Worm (Caenorhabditis elegans) whole organism, L3 larva: ENCODE measurements around the gene srsx-37.

ENCODE experiments used
- aly-2 ChIP-seq: fragments of 150-350 bp; optimal IDR thresholded peaks from 2 replicates; lab custom pipeline; 2014; ENCODE audit warnings: missing biosample characterization, missing genetic modification characterization
- ama-1 ChIP-seq: fragments of 150-350 bp; optimal IDR thresholded peaks from 2 replicates; lab custom pipeline; 2018
- ceh-9 ChIP-seq: sonication (generic microtip); optimal IDR thresholded peaks from 2 replicates; lab custom pipeline; 2018; ENCODE audit warnings: missing biosample characterization, missing genetic modification characterization
- egl-27 ChIP-seq: sonication (generic microtip); optimal IDR thresholded peaks from 4 replicates; lab custom pipeline; 2017; ENCODE audit warnings: missing biosample characterization, missing genetic modification reagents, missing genetic modification characterization
- elt-1 ChIP-seq: fragments of 150-350 bp; optimal IDR thresholded peaks from 2 replicates; lab custom pipeline; 2014; ENCODE audit warnings: missing biosample characterization, missing genetic modification characterization
- jun-1 ChIP-seq: fragments of 150-350 bp; optimal IDR thresholded peaks from 2 replicates; lab custom pipeline; 2014; ENCODE audit warnings: missing biosample characterization, missing genetic modification reagents, missing genetic modification characterization
- lin-39 ChIP-seq: fragments of 150-350 bp; optimal IDR thresholded peaks from 2 replicates; lab custom pipeline; 2018; ENCODE audit warnings: missing biosample characterization, missing genetic modification reagents, missing genetic modification characterization
- nhr-11 ChIP-seq: fragments of 150-350 bp; optimal IDR thresholded peaks from 2 replicates; lab custom pipeline; 2014; ENCODE audit warnings: missing biosample characterization, missing genetic modification characterization
- nhr-23 ChIP-seq: fragments of 150-350 bp; optimal IDR thresholded peaks from 2 replicates; lab custom pipeline; 2014; ENCODE audit warnings: missing biosample characterization, missing genetic modification reagents, missing genetic modification characterization
- nhr-28 ChIP-seq: fragments of 150-350 bp; optimal IDR thresholded peaks from 2 replicates; lab custom pipeline; 2014; ENCODE audit warnings: missing biosample characterization, missing genetic modification characterization
- pha-4 ChIP-seq: fragments of 150-350 bp; optimal IDR thresholded peaks from 2 replicates; lab custom pipeline; 2014; ENCODE audit warnings: missing biosample characterization, missing genetic modification reagents, missing genetic modification characterization
- unc-62 ChIP-seq: fragments of 150-350 bp; sonication (generic microtip); optimal IDR thresholded peaks from 4 replicates; lab custom pipeline; 2014; ENCODE audit warnings: missing biosample characterization, missing genetic modification reagents, missing genetic modification characterization
- zag-1 ChIP-seq: fragments of 150-350 bp; optimal IDR thresholded peaks from 2 replicates; lab custom pipeline; 2014; ENCODE audit warnings: missing biosample characterization, missing genetic modification characterization

ce11 chrV:15230243-15230642, 28.7 kb downstream of the srsx-37 start, which contains the start of gene srw-15:
- TF ChIP-seq nhr-23 (tag; lab: Kevin White, UChicago) (no peak), ceh-9 (no peak), lin-39 (no peak), nhr-11 (no peak), aly-2 (tag; lab: Kevin White, UChicago) (no peak), ama-1 (no peak), elt-1 (tag; lab: Kevin White, UChicago) (no peak), zag-1 (no peak), jun-1 (tag; lab: Kevin White, UChicago) (no peak), nhr-28 (tag; lab: Kevin White, UChicago) (no peak), egl-27 (tag; lab: Kevin White, UChicago) (no peak), pha-4 (no peak), unc-62 (GFP tag; lab: Kevin White, UChicago) (no peak)
